Fruit fly (Drosophila melanogaster) whole organism, prepupa: ENCODE results near the gene CG5087.

Source experiments
- Sox102F ChIP-seq: fragments of 200-800 bp; sonication (Bioruptor generic); optimal IDR thresholded peaks from 2 replicates; lab custom pipeline; 2016; ENCODE audit warnings: missing biosample characterization, mild to moderate bottlenecking, missing genetic modification characterization
- Sox15 ChIP-seq: fragments of 200-800 bp; sonication (Bioruptor generic); optimal IDR thresholded peaks from 3 replicates; lab custom pipeline; 2016; ENCODE audit warnings: missing biosample characterization, missing genetic modification characterization
- topi ChIP-seq: fragments of 200-800 bp; sonication (Bioruptor generic); optimal IDR thresholded peaks from 3 replicates; lab custom pipeline; 2016; ENCODE audit warnings: missing biosample characterization, missing genetic modification characterization

DNA sequence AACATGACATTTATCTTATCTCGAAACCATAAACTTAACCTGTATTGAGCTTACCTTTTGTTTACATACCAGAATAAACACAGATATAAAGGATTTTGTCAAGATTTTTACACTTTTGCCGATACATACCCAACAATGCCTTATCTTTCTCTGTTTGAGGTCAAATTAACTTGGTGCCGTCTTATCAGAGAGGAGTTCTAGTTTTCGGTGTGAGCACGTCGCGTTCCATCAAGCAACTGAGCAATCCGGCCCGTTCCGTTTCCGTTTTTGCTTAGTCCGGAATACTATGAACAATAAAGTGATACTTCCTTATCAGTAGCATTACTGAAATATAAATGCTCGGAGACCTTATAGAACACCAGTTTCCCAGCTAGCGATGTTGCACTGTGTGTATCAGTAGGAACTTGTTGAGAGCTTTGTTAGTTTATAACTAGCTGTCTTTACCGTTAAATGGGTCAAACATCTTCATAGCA is 12.1 kb upstream of the CG5087 start, which contains the start of gene Galk:
- TF ChIP-seq topi (GFP tag; lab: Kevin White, UChicago) (no peak), Sox102F (no peak), Sox15 (GFP tag; lab: Kevin White, UChicago) (no peak)
